Fruit fly (Drosophila melanogaster): ENCODE results near the gene Rsbp15.

DNA sequence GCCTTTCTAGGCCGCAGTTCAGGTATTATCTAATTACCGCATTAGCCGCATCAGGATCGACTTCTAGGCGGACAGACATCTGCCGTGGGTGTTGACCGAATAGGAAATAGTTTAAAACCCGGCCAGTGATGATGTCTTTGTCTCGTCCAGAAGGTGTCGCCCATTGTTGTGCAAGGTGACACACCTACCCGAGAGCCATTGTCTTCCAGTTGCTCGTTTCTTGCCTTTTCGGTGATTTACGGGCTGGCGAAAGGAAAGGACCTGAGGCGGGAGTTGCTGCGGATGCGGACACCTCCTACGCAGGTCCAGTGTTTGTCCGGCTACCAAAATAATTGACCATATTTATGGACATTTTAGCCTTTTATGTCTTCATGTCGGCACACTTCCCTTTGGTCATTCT lies 26.1 kb downstream of the Rsbp15 start:
- TF ChIP-seq CG5204 (GFP tag; optimal IDR thresholded peaks at IDR 0.05), result no peak
- no peak for TF ChIP-seq cnc (optimal IDR thresholded peaks at IDR 0.05)
- no peak for TF ChIP-seq ovo (GFP tag; optimal IDR thresholded peaks at IDR 0.05)
- no peak for TF ChIP-seq bab1 (GFP tag; optimal IDR thresholded peaks at IDR 0.05)
- no peak for TF ChIP-seq CG12768 (GFP tag; optimal IDR thresholded peaks at IDR 0.05)
- TF ChIP-seq Mnt (GFP tag; optimal IDR thresholded peaks at IDR 0.05), result no peak
- TF ChIP-seq CG33017 (tag; optimal IDR thresholded peaks at IDR 0.05), result no peak
- TF ChIP-seq tj (GFP tag; optimal IDR thresholded peaks at IDR 0.05), result no peak
- no peak for TF ChIP-seq Crg-1 (GFP tag; optimal IDR thresholded peaks at IDR 0.05)
- no peak for TF ChIP-seq CG14711 (tag; optimal IDR thresholded peaks at IDR 0.05)
